Worm (Caenorhabditis elegans) whole organism, dauer: ENCODE measurements around the gene Y116A8C.3.
"Not testable (repeated sequence)": the region's sequence is repeated elsewhere in the genome, so short reads cannot be mapped to it uniquely, and the experiment has no call there.

Experiments
- unc-62 ChIP-seq: sonication (generic microtip); optimal IDR thresholded peaks from 2 replicates; lab custom pipeline; 2017; ENCODE audit warnings: missing biosample characterization, missing genetic modification reagents, missing genetic modification characterization

The Y116A8C.3 gene

ce11 chrIV:16915751-16916150 lies at the start of gene Y116A8C.3:
Gene Y116A8C.3, plus strand, starts transcription at chrIV:16916051.
- TF ChIP-seq unc-62, result no peak

DNA sequence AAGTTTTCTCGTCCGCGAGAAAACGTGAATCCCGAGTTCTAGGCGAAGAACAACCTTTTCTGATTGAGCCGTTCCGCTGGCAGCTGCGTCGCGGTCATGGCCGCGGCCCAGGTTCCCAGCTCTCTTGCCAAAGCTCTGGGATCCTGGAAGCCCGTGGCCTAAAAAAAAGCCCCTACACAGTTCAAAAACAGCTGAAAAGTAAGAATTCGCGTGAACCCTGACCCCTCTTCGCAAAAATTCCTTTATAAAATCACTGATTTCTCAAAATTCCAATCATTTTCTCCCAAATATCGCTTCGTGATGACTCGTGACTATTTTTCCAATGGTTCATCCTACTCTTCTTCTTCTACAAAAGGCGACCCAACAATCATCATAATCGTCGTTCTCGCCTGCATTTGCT lies 48.6 kb upstream of the Y116A8C.3 start, which contains the start of gene T06A10.107:
Gene T06A10.107, plus strand, starts transcription at position 301 of the 400 bp plus-strand sequence.
- TF ChIP-seq unc-62, result no peak

DNA sequence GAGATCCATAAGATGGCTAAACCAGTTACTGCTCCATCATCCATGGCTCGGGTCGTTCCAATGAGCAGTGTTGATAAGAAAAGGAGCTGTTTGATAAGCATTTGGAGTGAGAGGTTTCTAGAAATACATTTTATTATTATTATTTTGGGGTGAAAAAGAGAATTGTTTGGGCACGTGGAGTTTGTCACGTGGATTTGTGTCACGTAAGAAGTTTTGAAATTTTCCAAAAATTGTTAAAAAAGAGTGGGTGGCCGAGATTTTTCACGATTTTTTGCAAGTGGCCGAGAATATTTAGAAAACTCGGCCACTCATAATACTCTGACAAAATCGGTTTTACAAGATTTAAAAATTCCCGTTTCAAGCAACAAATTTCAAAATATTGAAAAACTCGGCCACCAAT lies 47.0 kb upstream of the Y116A8C.3 start, which contains the start of gene T06A10.106:
Gene T06A10.106, minus strand, starts transcription at position 101 of the 400 bp plus-strand sequence.
- no peak for TF ChIP-seq unc-62

ce11 chrIV:16888580-16888979 lies 27.3 kb upstream of the Y116A8C.3 start:
- no peak for TF ChIP-seq unc-62

ce11 chrIV:16895288-16895687 lies 20.6 kb upstream of the Y116A8C.3 start, which contains the start of gene T06A10.2:
Gene T06A10.2, plus strand, starts transcription at chrIV:16895588.
- not testable (repeated sequence) for TF ChIP-seq unc-62

- no peak for TF ChIP-seq unc-62
Measured at ce11 chrIV:16898205-16898604, 17.6 kb upstream of the Y116A8C.3 start.

- TF ChIP-seq unc-62, result no peak
Measured at ce11 chrIV:16917831-16918429, 2.1 kb downstream of the Y116A8C.3 start, which contains the start of the genes Y116A8C.469 and Y116A8C.468. Gene Y116A8C.469, minus strand, starts transcription at chrIV:16917931. Gene Y116A8C.468, plus strand, starts transcription at chrIV:16918379.

ce11 chrIV:16919212-16919775 lies 3.4 kb downstream of the Y116A8C.3 start, which contains the start of the genes Y116A8C.470 and Y116A8C.463:
Gene Y116A8C.470, minus strand, starts transcription at chrIV:16919312.
Gene Y116A8C.463, plus strand, starts transcription at chrIV:16919725.
- TF ChIP-seq unc-62, result no peak

DNA sequence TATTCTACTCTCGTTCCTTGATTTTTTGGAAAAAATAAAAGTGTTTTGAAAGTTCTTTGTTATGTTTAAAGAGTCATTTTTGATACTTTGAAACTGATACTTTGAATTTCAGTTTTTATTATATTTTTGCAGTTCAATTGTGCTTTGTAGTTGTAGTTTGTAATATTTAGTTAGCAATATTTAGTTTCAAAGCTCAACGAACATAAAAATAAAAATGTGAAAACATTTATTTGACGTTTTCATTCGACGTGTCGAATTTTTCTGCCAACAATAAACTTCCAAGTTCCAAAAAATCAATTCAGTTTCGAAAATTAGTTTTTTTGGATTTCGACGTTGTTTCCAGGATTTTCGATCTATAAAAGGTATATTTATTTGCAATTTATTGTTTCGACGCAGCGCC lies 4.2 kb downstream of the Y116A8C.3 start, which contains the start of gene nep-23:
Gene nep-23, plus strand, starts transcription at position 301 of the 400 bp plus-strand sequence.
- no peak for TF ChIP-seq unc-62

ce11 chrIV:16921999-16922398 lies 6.1 kb downstream of the Y116A8C.3 start:
- TF ChIP-seq unc-62, result no peak

ce11 chrIV:16924092-16924491 lies 8.2 kb downstream of the Y116A8C.3 start, which contains the start of gene nep-24:
Gene nep-24, plus strand, starts transcription at chrIV:16924392.
- TF ChIP-seq unc-62, result no peak

- no peak for TF ChIP-seq unc-62
Measured at ce11 chrIV:16925363-16925863, 9.6 kb downstream of the Y116A8C.3 start.

ce11 chrIV:16926558-16926957 lies 10.7 kb downstream of the Y116A8C.3 start:
- TF ChIP-seq unc-62, result no peak

DNA sequence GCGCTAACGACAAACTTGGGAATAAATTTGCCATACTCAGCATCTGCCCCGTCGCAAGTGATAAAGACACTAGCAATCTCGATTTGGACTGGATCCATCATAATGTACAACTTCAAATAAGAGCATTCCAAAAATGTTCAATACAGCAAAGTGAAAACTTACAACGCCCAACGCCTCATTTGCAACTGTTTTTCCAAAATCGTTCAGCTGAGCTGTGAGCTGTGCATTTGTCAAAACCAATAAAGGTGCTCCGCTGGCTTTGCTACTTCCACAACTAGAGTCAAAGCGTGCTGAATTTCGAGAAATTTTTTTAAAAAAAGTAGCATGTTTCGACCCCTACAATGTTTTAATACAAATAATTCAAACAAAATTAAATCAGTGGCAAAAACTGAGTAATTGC lies 15.2 kb downstream of the Y116A8C.3 start, which contains the start of gene Y116A8C.49:
Gene Y116A8C.49, minus strand, starts transcription at position 101 of the 400 bp plus-strand sequence.
- no peak for TF ChIP-seq unc-62

- no peak for TF ChIP-seq unc-62
Measured at ce11 chrIV:16936053-16936452, 20.2 kb downstream of the Y116A8C.3 start.

- TF ChIP-seq unc-62, result no peak
Measured at ce11 chrIV:16939001-16939400, 23.1 kb downstream of the Y116A8C.3 start, which contains the start of gene Y116A8C.10. Gene Y116A8C.10, minus strand, starts transcription at chrIV:16939101.

ce11 chrIV:16946746-16947145 lies 30.9 kb downstream of the Y116A8C.3 start, which contains the start of the genes Y116A8C.9 and arf-6:
Gene Y116A8C.9, minus strand, starts transcription at chrIV:16946800.
Gene arf-6, plus strand, starts transcription at chrIV:16947120.
- TF ChIP-seq unc-62, result no peak
